Fruit fly (Drosophila melanogaster): Measurements from ENCODE around the gene RFeSP.

Gene RFeSP

DNA sequence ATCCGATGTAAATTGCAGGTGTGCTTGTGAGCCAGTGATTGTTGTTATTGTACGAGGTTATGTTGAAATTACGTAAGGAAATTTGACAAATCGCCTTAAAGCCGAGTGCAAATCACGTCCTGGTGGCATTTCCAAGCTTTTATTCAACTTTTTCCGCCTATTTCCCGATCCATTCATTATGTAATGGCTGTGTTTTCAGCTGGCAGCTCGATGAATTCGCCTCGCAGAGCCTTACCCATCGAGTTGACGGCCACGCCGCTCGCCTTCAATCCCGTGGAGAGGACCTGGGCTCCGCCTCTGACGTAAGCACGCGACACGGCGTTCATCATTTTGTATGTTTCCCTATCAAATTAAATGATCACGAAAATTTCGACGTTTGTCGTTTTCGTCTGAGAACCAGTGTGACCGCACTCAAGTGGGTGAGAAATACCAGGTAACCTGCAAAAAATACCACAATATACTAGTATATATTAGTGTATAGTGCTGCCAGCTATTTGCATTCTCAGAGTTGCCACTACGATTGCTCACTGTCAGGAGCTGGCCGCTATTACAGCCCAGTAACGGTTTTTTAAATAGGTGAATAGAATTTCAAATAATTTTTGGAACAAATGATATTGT is at the start of gene RFeSP (continued):
- no peak for TF ChIP-seq kah (GFP tag; optimal IDR thresholded peaks at IDR 0.05)
- peak; percentile 89 for TF ChIP-seq Ets97D (GFP tag; optimal IDR thresholded peaks at IDR 0.05)
- peak; percentile 58 for TF ChIP-seq CG14710 (tag; optimal IDR thresholded peaks at IDR 0.05)
- TF ChIP-seq row (GFP tag; IDR thresholded peaks at IDR 0.05) = 0 out of 3 replicates have a peak, but pooled peaks have one; percentile 15
- no peak for TF ChIP-seq tup (GFP tag; optimal IDR thresholded peaks at IDR 0.05)
- no peak for TF ChIP-seq CG9817 (tag; optimal IDR thresholded peaks at IDR 0.05)
- no peak for TF ChIP-seq ara (GFP tag; IDR thresholded peaks at IDR 0.05)
- TF ChIP-seq CG9437 (GFP tag; optimal IDR thresholded peaks at IDR 0.05) = peak; percentile 48
- TF ChIP-seq CG3065 (GFP tag; optimal IDR thresholded peaks at IDR 0.05) = no peak
- no peak for TF ChIP-seq CG4360 (GFP tag; IDR thresholded peaks at IDR 0.05)
- TF ChIP-seq dmrt11E (tag; optimal IDR thresholded peaks at IDR 0.05) = peak; percentile 20
- TF ChIP-seq CG11085 (GFP tag; IDR thresholded peaks at IDR 0.05) = no peak
- no peak for TF ChIP-seq CG8478 (optimal IDR thresholded peaks at IDR 0.05)
- TF ChIP-seq schlank (tag; optimal IDR thresholded peaks at IDR 0.05) = no peak
- no peak for TF ChIP-seq gt (GFP tag; IDR thresholded peaks at IDR 0.05)
- no peak for TF ChIP-seq tap (tag; optimal IDR thresholded peaks at IDR 0.05)
- no peak for TF ChIP-seq seq (GFP tag; IDR thresholded peaks at IDR 0.05)
- TF ChIP-seq CG8388 (GFP tag; optimal IDR thresholded peaks at IDR 0.05) = no peak
- TF ChIP-seq CG5180 (GFP tag; optimal IDR thresholded peaks at IDR 0.05) = no peak
- no peak for TF ChIP-seq yki (optimal IDR thresholded peaks at IDR 0.05)
- TF ChIP-seq CG18619 (GFP tag; optimal IDR thresholded peaks at IDR 0.05) = no peak
- no peak for TF ChIP-seq CG6765 (GFP tag; optimal IDR thresholded peaks at IDR 0.05)
- no peak for TF ChIP-seq D19B (GFP tag; optimal IDR thresholded peaks at IDR 0.05)
- TF ChIP-seq CG10543 (GFP tag; optimal IDR thresholded peaks at IDR 0.05) = no peak
- no peak for TF ChIP-seq org-1 (GFP tag; optimal IDR thresholded peaks at IDR 0.05)
- TF ChIP-seq corto (GFP tag; optimal IDR thresholded peaks at IDR 0.05) = no peak
- TF ChIP-seq nau (GFP tag; optimal IDR thresholded peaks at IDR 0.05) = no peak
- TF ChIP-seq CG8089 (GFP tag; optimal IDR thresholded peaks at IDR 0.05) = no peak
- no peak for TF ChIP-seq Adf1 (GFP tag; IDR thresholded peaks at IDR 0.05)
- TF ChIP-seq grn (GFP tag; optimal IDR thresholded peaks at IDR 0.05) = no peak
- no peak for TF ChIP-seq HLH3B (GFP tag; IDR thresholded peaks at IDR 0.05)
- TF ChIP-seq NC2β (GFP tag; optimal IDR thresholded peaks at IDR 0.05) = peak; percentile 38
- TF ChIP-seq al (GFP tag; IDR thresholded peaks at IDR 0.05) = no peak
- no peak for TF ChIP-seq CG17568 (GFP tag; optimal IDR thresholded peaks at IDR 0.05)
- no peak for TF ChIP-seq CrebB (tag; optimal IDR thresholded peaks at IDR 0.05)
- TF ChIP-seq lola (GFP tag; optimal IDR thresholded peaks at IDR 0.05) = no peak
- TF ChIP-seq sc (optimal IDR thresholded peaks at IDR 0.05) = no peak
- no peak for TF ChIP-seq sc (GFP tag; optimal IDR thresholded peaks at IDR 0.05)
- no peak for TF ChIP-seq mirr (GFP tag; optimal IDR thresholded peaks at IDR 0.05)
- TF ChIP-seq CG9727 (GFP tag; optimal IDR thresholded peaks at IDR 0.05) = no peak
- TF ChIP-seq pho (GFP tag; optimal IDR thresholded peaks at IDR 0.05) = no peak
- peak; percentile 23 for TF ChIP-seq grau (tag; optimal IDR thresholded peaks at IDR 0.05)
- peak; percentile 14 for TF ChIP-seq CG2120 (GFP tag; optimal IDR thresholded peaks at IDR 0.05)
- TF ChIP-seq CG3407 (GFP tag; optimal IDR thresholded peaks at IDR 0.05) = no peak
- no peak for TF ChIP-seq Gug (GFP tag; IDR thresholded peaks at IDR 0.05)
- no peak for TF ChIP-seq Mes4 (GFP tag; optimal IDR thresholded peaks at IDR 0.05)
- TF ChIP-seq nerfin-1 (tag; optimal IDR thresholded peaks at IDR 0.05) = no peak
- TF ChIP-seq slbo (GFP tag; IDR thresholded peaks at IDR 0.05) = no peak
- peak; percentile 88 for TF ChIP-seq Med (GFP tag)
- TF ChIP-seq CG13123 (GFP tag; optimal IDR thresholded peaks at IDR 0.05) = no peak
- no peak for TF ChIP-seq CG2202 (tag; optimal IDR thresholded peaks at IDR 0.05)
- peak; percentile 7 for TF ChIP-seq CG12155 (GFP tag; optimal IDR thresholded peaks at IDR 0.05)

Measured in whole organism, embryonic.